Fruit fly (Drosophila melanogaster): Measurements from ENCODE around the gene RpL34b.
A peak's percentile ranks its signal among the peaks of the same experiment; 100 is the strongest.

Gene RpL34b

dm6 chr3R:9399074-9399473 is 2.0 kb downstream of the RpL34b start:
- no peak for TF ChIP-seq CG7045 (GFP tag; optimal IDR thresholded peaks at IDR 0.05)
- no peak for TF ChIP-seq tj (GFP tag; optimal IDR thresholded peaks at IDR 0.05)
- TF ChIP-seq ovo (GFP tag; optimal IDR thresholded peaks at IDR 0.05): no peak
- no peak for TF ChIP-seq Mnt (GFP tag; optimal IDR thresholded peaks at IDR 0.05)
- no peak for TF ChIP-seq cnc (optimal IDR thresholded peaks at IDR 0.05)
- no peak for TF ChIP-seq CG1620 (GFP tag; optimal IDR thresholded peaks at IDR 0.05)
- no peak for TF ChIP-seq CG7101 (tag; optimal IDR thresholded peaks at IDR 0.05)
- TF ChIP-seq toe (GFP tag; optimal IDR thresholded peaks at IDR 0.05): no peak
- TF ChIP-seq CG14711 (tag; optimal IDR thresholded peaks at IDR 0.05): no peak
- no peak for TF ChIP-seq Hr96 (GFP tag; optimal IDR thresholded peaks at IDR 0.05)
- no peak for TF ChIP-seq cic (GFP tag; optimal IDR thresholded peaks at IDR 0.05)
- TF ChIP-seq CG11617 (GFP tag; optimal IDR thresholded peaks at IDR 0.05): no peak
- no peak for TF ChIP-seq Clk (GFP tag; optimal IDR thresholded peaks at IDR 0.05)
- TF ChIP-seq pad (GFP tag; optimal IDR thresholded peaks at IDR 0.05): no peak
- no peak for TF ChIP-seq CG5204 (GFP tag; optimal IDR thresholded peaks at IDR 0.05)
- TF ChIP-seq CG12768 (GFP tag; optimal IDR thresholded peaks at IDR 0.05): no peak
- no peak for TF ChIP-seq kay (GFP tag; ENCODE audit: borderline replicate concordance)
- TF ChIP-seq CG33017 (tag; optimal IDR thresholded peaks at IDR 0.05): no peak
- no peak for TF ChIP-seq bab1 (GFP tag; optimal IDR thresholded peaks at IDR 0.05)
- TF ChIP-seq Crg-1 (GFP tag; optimal IDR thresholded peaks at IDR 0.05): no peak

dm6 chr3R:9397890-9398289 is 3.1 kb downstream of the RpL34b start, which contains the start of gene Or85f:
Or85f (plus strand) TSS chr3R:9398190.
- TF ChIP-seq CG33017 (tag; optimal IDR thresholded peaks at IDR 0.05) (no peak), cic (GFP tag; optimal IDR thresholded peaks at IDR 0.05) (no peak), cnc (optimal IDR thresholded peaks at IDR 0.05) (no peak), toe (GFP tag; optimal IDR thresholded peaks at IDR 0.05) (no peak), CG12768 (GFP tag; optimal IDR thresholded peaks at IDR 0.05) (no peak), CG14711 (tag; optimal IDR thresholded peaks at IDR 0.05) (no peak), Crg-1 (GFP tag; optimal IDR thresholded peaks at IDR 0.05) (no peak), kay (GFP tag; ENCODE audit: borderline replicate concordance) (no peak)

dm6 chr3R:9395998-9396397 is 5.0 kb downstream of the RpL34b start:
- TF ChIP-seq CG14711 (tag; optimal IDR thresholded peaks at IDR 0.05): no peak

- peak; percentile 45 for TF ChIP-seq tj (GFP tag; optimal IDR thresholded peaks at IDR 0.05)
- TF ChIP-seq pad (GFP tag; optimal IDR thresholded peaks at IDR 0.05): no peak
- peak; percentile 36 for TF ChIP-seq CG12768 (GFP tag; optimal IDR thresholded peaks at IDR 0.05)
- peak; percentile 35 for TF ChIP-seq Hr96 (GFP tag; optimal IDR thresholded peaks at IDR 0.05)
- TF ChIP-seq CG33017 (tag; optimal IDR thresholded peaks at IDR 0.05): peak; percentile 26
- peak; percentile 25 for TF ChIP-seq toe (GFP tag; optimal IDR thresholded peaks at IDR 0.05)
- peak; percentile 14 for TF ChIP-seq CG1620 (GFP tag; optimal IDR thresholded peaks at IDR 0.05)
- no peak for TF ChIP-seq Crg-1 (GFP tag; optimal IDR thresholded peaks at IDR 0.05)
- peak; percentile 22 for TF ChIP-seq bab1 (GFP tag; optimal IDR thresholded peaks at IDR 0.05)
- no peak for TF ChIP-seq CG14711 (tag; optimal IDR thresholded peaks at IDR 0.05)
- TF ChIP-seq CG7101 (tag; optimal IDR thresholded peaks at IDR 0.05): peak; percentile 28
- TF ChIP-seq Mnt (GFP tag; optimal IDR thresholded peaks at IDR 0.05): peak; percentile 60
- no peak for TF ChIP-seq ovo (GFP tag; optimal IDR thresholded peaks at IDR 0.05)
- no peak for TF ChIP-seq cnc (optimal IDR thresholded peaks at IDR 0.05)
- TF ChIP-seq CG7045 (GFP tag; optimal IDR thresholded peaks at IDR 0.05): peak; percentile 28
- no peak for TF ChIP-seq CG5204 (GFP tag; optimal IDR thresholded peaks at IDR 0.05)
- TF ChIP-seq Clk (GFP tag; optimal IDR thresholded peaks at IDR 0.05): no peak
- no peak for TF ChIP-seq kay (GFP tag; ENCODE audit: borderline replicate concordance)
- peak; percentile 25 for TF ChIP-seq CG11617 (GFP tag; optimal IDR thresholded peaks at IDR 0.05)
Measured at dm6 chr3R:9394385-9395042, 6.5 kb downstream of the RpL34b start, which contains the start of gene FER. FER (minus strand) TSS chr3R:9394546.

dm6 chr3R:9393542-9394025 is 7.4 kb downstream of the RpL34b start:
- TF ChIP-seq Hr96 (GFP tag; optimal IDR thresholded peaks at IDR 0.05): no peak
- TF ChIP-seq CG14711 (tag; optimal IDR thresholded peaks at IDR 0.05): peak; percentile 29

- TF ChIP-seq pad (GFP tag; optimal IDR thresholded peaks at IDR 0.05) (no peak), CG14711 (tag; optimal IDR thresholded peaks at IDR 0.05) (no peak), CG1620 (GFP tag; optimal IDR thresholded peaks at IDR 0.05) (no peak)
Measured at dm6 chr3R:9392421-9392820, 8.6 kb downstream of the RpL34b start.

- TF ChIP-seq Crg-1 (GFP tag; optimal IDR thresholded peaks at IDR 0.05) (no peak), Hr96 (GFP tag; optimal IDR thresholded peaks at IDR 0.05) (no peak), Clk (GFP tag; optimal IDR thresholded peaks at IDR 0.05) (no peak), ovo (GFP tag; optimal IDR thresholded peaks at IDR 0.05) (no peak), cic (GFP tag; optimal IDR thresholded peaks at IDR 0.05) (no peak), CG7045 (GFP tag; optimal IDR thresholded peaks at IDR 0.05) (no peak), toe (GFP tag; optimal IDR thresholded peaks at IDR 0.05) (no peak), CG11617 (GFP tag; optimal IDR thresholded peaks at IDR 0.05) (no peak), Mnt (GFP tag; optimal IDR thresholded peaks at IDR 0.05) (no peak), kay (GFP tag; ENCODE audit: borderline replicate concordance) (no peak), CG7101 (tag; optimal IDR thresholded peaks at IDR 0.05) (no peak), CG14711 (tag; optimal IDR thresholded peaks at IDR 0.05) (no peak), CG1620 (GFP tag; optimal IDR thresholded peaks at IDR 0.05) (no peak), tj (GFP tag; optimal IDR thresholded peaks at IDR 0.05) (no peak), CG12768 (GFP tag; optimal IDR thresholded peaks at IDR 0.05) (no peak), bab1 (GFP tag; optimal IDR thresholded peaks at IDR 0.05) (no peak), CG5204 (GFP tag; optimal IDR thresholded peaks at IDR 0.05) (no peak), pad (GFP tag; optimal IDR thresholded peaks at IDR 0.05) (no peak), cnc (optimal IDR thresholded peaks at IDR 0.05) (no peak)
Measured at dm6 chr3R:9390201-9390600, 10.8 kb downstream of the RpL34b start.

All from whole organism, adult.